Fruit fly (Drosophila melanogaster) Kc167 (cell line): ENCODE measurements around the gene bin.

Experiments
- Sin3A ChIP-seq: fragments of >200 bp; optimal IDR thresholded peaks from 2 replicates; lab custom pipeline; 2018; ENCODE audit warnings: missing external identifiers
- insv ChIP-seq: fragments of >200 bp; optimal IDR thresholded peaks from 3 replicates; lab custom pipeline; 2018; ENCODE audit warnings: missing external identifiers
- psq ChIP-seq: fragments of >200 bp; optimal IDR thresholded peaks from 2 replicates; lab custom pipeline; 2017; ENCODE audit warnings: missing external identifiers

DNA sequence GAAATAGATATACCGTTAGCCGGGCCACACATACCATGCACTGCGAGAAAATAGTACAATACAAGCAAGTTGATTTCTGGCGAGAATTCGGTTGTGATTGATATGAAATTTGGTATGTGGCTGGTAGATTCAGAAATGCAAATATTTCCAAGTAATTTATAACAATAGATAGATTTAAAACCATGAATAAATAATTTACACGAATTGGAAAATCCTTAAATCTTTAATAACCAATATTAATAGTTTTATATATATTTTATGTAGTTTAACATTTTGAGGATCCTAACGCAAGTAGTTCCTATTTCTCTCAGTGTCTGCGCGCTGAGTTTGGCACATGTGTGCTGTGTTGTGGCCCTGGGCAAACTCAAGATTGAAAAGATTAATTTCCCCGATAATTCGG lies 8.6 kb upstream of the bin start:
- TF ChIP-seq psq (lab: Kevin White, UChicago) (no peak), Sin3A (lab: Kevin White, UChicago) (no peak), insv (lab: Kevin White, UChicago) (no peak)
